Fruit fly (Drosophila melanogaster): ENCODE measurements around the gene skd.

Gene skd

dm6 chr3L:21055839-21056238 lies 28.6 kb upstream of the skd start (continued):
- TF ChIP-seq oc (tag; optimal IDR thresholded peaks at IDR 0.05), result peak; percentile 69
- no peak for TF ChIP-seq kah (GFP tag; optimal IDR thresholded peaks at IDR 0.05)
- TF ChIP-seq CG6175 (GFP tag; IDR thresholded peaks at IDR 0.05), result 0 out of 3 replicates have a peak, but pooled peaks have one; percentile 37
- no peak for TF ChIP-seq Gug (GFP tag; IDR thresholded peaks at IDR 0.05)
- TF ChIP-seq Atf3 (GFP tag; optimal IDR thresholded peaks at IDR 0.05), result no peak
- no peak for TF ChIP-seq jumu (GFP tag; optimal IDR thresholded peaks at IDR 0.05)
- TF ChIP-seq CG18011 (GFP tag; optimal IDR thresholded peaks at IDR 0.05), result no peak
- TF ChIP-seq H2.0 (GFP tag; IDR thresholded peaks at IDR 0.05), result peak; percentile 21; the same call in 1 of the 2 replicates
- no peak for TF ChIP-seq CG7963 (GFP tag; IDR thresholded peaks at IDR 0.05; ENCODE audit: partially characterized antibody)
- TF ChIP-seq CG32532 (GFP tag; IDR thresholded peaks at IDR 0.05), result 0 out of 2 replicates have a peak, but pooled peaks have one; percentile 19
- no peak for TF ChIP-seq al (GFP tag; IDR thresholded peaks at IDR 0.05)
- TF ChIP-seq CG17186 (GFP tag; optimal IDR thresholded peaks at IDR 0.05), result no peak
- peak; percentile 45 for TF ChIP-seq zen (tag; optimal IDR thresholded peaks at IDR 0.05)
- TF ChIP-seq CG4707 (GFP tag; optimal IDR thresholded peaks at IDR 0.05), result peak; percentile 29
- TF ChIP-seq ewg (GFP tag; optimal IDR thresholded peaks at IDR 0.05), result no peak
- TF ChIP-seq CG2875 (GFP tag; optimal IDR thresholded peaks at IDR 0.05), result no peak
- TF ChIP-seq Hr39 (optimal IDR thresholded peaks at IDR 0.05), result no peak
- TF ChIP-seq vvl (GFP tag; IDR thresholded peaks at IDR 0.05), result peak; percentile 37; the same call in 1 of the 2 replicates
- no peak for TF ChIP-seq Hr78 (GFP tag; optimal IDR thresholded peaks at IDR 0.05)
- peak; percentile 14 for TF ChIP-seq schlank (tag; optimal IDR thresholded peaks at IDR 0.05)
- no peak for TF ChIP-seq CG10209 (GFP tag; optimal IDR thresholded peaks at IDR 0.05)
- TF ChIP-seq sisA (GFP tag; IDR thresholded peaks at IDR 0.05), result no peak
- no peak for TF ChIP-seq ssp (GFP tag; IDR thresholded peaks at IDR 0.05)
- no peak for TF ChIP-seq CG12299 (tag; optimal IDR thresholded peaks at IDR 0.05)
- TF ChIP-seq NFAT (GFP tag; IDR thresholded peaks at IDR 0.05), result no peak
- peak; percentile 71 for TF ChIP-seq CG13894 (tag; optimal IDR thresholded peaks at IDR 0.05)
- TF ChIP-seq en (GFP tag; optimal IDR thresholded peaks at IDR 0.05), result no peak
- TF ChIP-seq CG8290 (GFP tag; optimal IDR thresholded peaks at IDR 0.05), result no peak
- peak in 1 of 2 experiments; percentile 45 for TF ChIP-seq CG8290 (tag; optimal IDR thresholded peaks at IDR 0.05)
- TF ChIP-seq CG5245 (GFP tag; optimal IDR thresholded peaks at IDR 0.05), result no peak
- TF ChIP-seq CG1529 (GFP tag; optimal IDR thresholded peaks at IDR 0.05), result no peak
- no peak for TF ChIP-seq tio (GFP tag; optimal IDR thresholded peaks at IDR 0.05)
- no peak for TF ChIP-seq CG8089 (GFP tag; optimal IDR thresholded peaks at IDR 0.05)
- TF ChIP-seq chm (GFP tag; IDR thresholded peaks at IDR 0.05), result no peak
- TF ChIP-seq Sry-δ (GFP tag; optimal IDR thresholded peaks at IDR 0.05), result no peak
- TF ChIP-seq MTF-1 (GFP tag; optimal IDR thresholded peaks at IDR 0.05; ENCODE audit: borderline replicate concordance), result peak; percentile 40
- no peak for TF ChIP-seq gt (GFP tag; IDR thresholded peaks at IDR 0.05)
- no peak for TF ChIP-seq MBD-R2 (GFP tag; IDR thresholded peaks at IDR 0.05)
- no peak for TF ChIP-seq CG9932 (GFP tag; IDR thresholded peaks at IDR 0.05)
- TF ChIP-seq Dll (GFP tag; IDR thresholded peaks at IDR 0.05; ENCODE audit: partially characterized antibody), result no peak
- no peak for TF ChIP-seq CG5180 (GFP tag; optimal IDR thresholded peaks at IDR 0.05)
- no peak for TF ChIP-seq CG16813 (GFP tag; IDR thresholded peaks at IDR 0.05; ENCODE audit: partially characterized antibody)
- TF ChIP-seq Doc2 (GFP tag; IDR thresholded peaks at IDR 0.05), result no peak
- no peak for TF ChIP-seq sna (GFP tag; IDR thresholded peaks at IDR 0.05; ENCODE audit: partially characterized antibody)
- TF ChIP-seq lab (GFP tag; optimal IDR thresholded peaks at IDR 0.05), result peak; percentile 50
- no peak for TF ChIP-seq repo (GFP tag; optimal IDR thresholded peaks at IDR 0.05)
- TF ChIP-seq D19B (GFP tag; optimal IDR thresholded peaks at IDR 0.05), result no peak
- no peak for TF ChIP-seq CG6765 (GFP tag; optimal IDR thresholded peaks at IDR 0.05)
- TF ChIP-seq Stat92E (GFP tag; optimal IDR thresholded peaks at IDR 0.05), result no peak
- no peak for TF ChIP-seq CG43689 (GFP tag; IDR thresholded peaks at IDR 0.05)
- TF ChIP-seq Ptx1 (GFP tag; IDR thresholded peaks at IDR 0.05), result no peak
